Worm (Caenorhabditis elegans) whole organism, midembryonic: ENCODE results near the gene ptp-2.

Experiments
- T22C8.4 ChIP-seq: fragments of 200-800 bp; sonication (Bioruptor generic); IDR thresholded peaks from 2 replicates; pipeline ENCODE4 v1.3.6; 2022; ENCODE audit warnings: missing genetic modification characterization, missing compliant biosample characterization
- cog-1 ChIP-seq: sonication (generic microtip); optimal IDR thresholded peaks from 2 replicates; lab custom pipeline; 2016; ENCODE audit warnings: missing genetic modification characterization, missing compliant biosample characterization
- flt-1 ChIP-seq: fragments of 200-800 bp; sonication (Bioruptor generic); IDR thresholded peaks from 2 replicates; pipeline ENCODE4 v1.3.6; 2022; ENCODE audit warnings: missing genetic modification characterization, missing compliant biosample characterization
- klf-2 ChIP-seq: fragments of 200-800 bp; sonication (Bioruptor generic); conservative IDR thresholded peaks from 2 replicates; pipeline ENCODE4 v1.3.6; 2022; ENCODE audit warnings: missing genetic modification reagents, missing genetic modification characterization, missing compliant biosample characterization
- med-1 ChIP-seq: sonication (generic microtip); optimal IDR thresholded peaks from 2 replicates; lab custom pipeline; 2017; ENCODE audit warnings: missing genetic modification characterization, mild to moderate bottlenecking, missing compliant biosample characterization, antibody characterized with exemption, missing genetic modification reagents; ENCODE audit not compliant: insufficient read depth
- ref-1 ChIP-seq: fragments of 200-800 bp; sonication (Bioruptor generic); conservative IDR thresholded peaks from 2 replicates; pipeline ENCODE4 v1.3.6; 2022; ENCODE audit warnings: missing genetic modification reagents, missing genetic modification characterization, missing compliant biosample characterization
- tab-1 ChIP-seq: fragments of 200-800 bp; sonication (Bioruptor generic); IDR thresholded peaks from 2 replicates; pipeline ENCODE4 v1.3.6; 2022; ENCODE audit warnings: missing genetic modification characterization, missing compliant biosample characterization
- ztf-23 ChIP-seq: fragments of 200-800 bp; sonication (Bioruptor generic); IDR thresholded peaks from 2 replicates; pipeline ENCODE4 v1.3.6; 2022; ENCODE audit warnings: missing genetic modification reagents, missing genetic modification characterization, missing compliant biosample characterization
- ztf-29 ChIP-seq: fragments of 200-800 bp; sonication (Bioruptor generic); IDR thresholded peaks from 2 replicates; pipeline ENCODE4 v1.3.6; 2022; ENCODE audit warnings: missing genetic modification reagents, missing genetic modification characterization, missing compliant biosample characterization

Gene ptp-2

DNA sequence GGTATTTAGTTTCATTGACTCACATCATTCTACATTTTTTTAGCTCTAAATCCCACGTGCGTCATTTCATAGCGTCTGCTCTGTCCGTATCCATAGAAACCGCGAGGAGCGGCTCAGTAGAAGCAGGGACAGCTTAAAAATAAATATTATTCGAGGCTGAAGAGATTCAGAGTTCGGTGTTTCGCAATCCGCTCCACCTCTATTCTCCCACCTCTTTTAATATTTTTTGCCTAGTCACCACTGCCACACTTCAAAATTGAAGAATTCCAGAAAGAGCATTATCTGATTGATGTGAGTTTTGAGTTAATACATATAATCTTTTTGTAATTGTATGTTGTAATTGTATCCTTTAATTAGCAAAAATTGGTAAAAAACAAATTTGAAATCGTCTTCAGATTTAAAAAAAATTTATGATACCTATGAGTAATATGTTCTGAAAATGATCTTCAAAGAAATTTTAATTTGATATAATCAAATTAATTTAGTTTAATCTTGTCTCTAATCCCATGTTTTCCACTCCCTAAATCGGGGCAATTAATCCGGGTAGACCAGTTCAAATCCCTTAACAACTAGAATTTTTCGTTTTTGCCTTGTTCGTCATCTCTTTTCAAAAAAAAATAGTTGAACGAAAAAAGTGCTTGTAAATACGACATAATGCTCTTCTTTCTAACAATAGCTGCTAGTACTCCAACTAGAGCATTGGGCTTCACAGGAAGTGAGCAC, 28.9 kb upstream of the ptp-2 start:
- no peak for TF ChIP-seq ztf-23
- TF ChIP-seq ztf-29 (GFP tag; lab: Robert Waterston, UW): no peak
- no peak for TF ChIP-seq med-1 (GFP tag; lab: Kevin White, UChicago)
- no peak for TF ChIP-seq cog-1 (tag; lab: Kevin White, UChicago)
- TF ChIP-seq ref-1: no peak
- TF ChIP-seq flt-1: no peak
- TF ChIP-seq klf-2 (GFP tag; lab: Robert Waterston, UW): no peak
- TF ChIP-seq tab-1 (GFP tag; lab: Robert Waterston, UW): no peak
- no peak for TF ChIP-seq T22C8.4

DNA sequence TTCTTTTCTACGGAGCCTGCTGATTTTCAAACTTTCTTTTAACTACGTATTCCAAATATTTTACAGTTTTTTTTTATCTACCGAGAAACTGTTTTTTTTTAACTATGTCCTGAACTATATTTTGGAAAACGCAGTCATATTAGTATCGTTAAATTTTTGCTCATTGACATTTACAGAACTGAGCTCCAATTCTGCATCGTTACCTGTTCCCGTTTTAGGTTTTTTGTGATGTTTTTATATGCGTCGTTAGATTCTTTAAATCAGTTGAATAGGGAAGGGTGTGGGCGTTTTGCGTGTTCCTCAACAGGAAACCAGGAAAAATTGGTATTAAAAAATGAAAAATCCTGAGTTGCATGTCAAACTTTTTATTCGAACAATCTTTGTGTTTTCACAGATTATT, 25.6 kb upstream of the ptp-2 start:
- TF ChIP-seq klf-2 (GFP tag; lab: Robert Waterston, UW): no peak
- no peak for TF ChIP-seq T22C8.4
- no peak for TF ChIP-seq flt-1
- TF ChIP-seq cog-1 (tag; lab: Kevin White, UChicago): no peak
- no peak for TF ChIP-seq ref-1
- TF ChIP-seq med-1 (GFP tag; lab: Kevin White, UChicago): no peak
- no peak for TF ChIP-seq tab-1 (GFP tag; lab: Robert Waterston, UW)
- TF ChIP-seq ztf-29 (GFP tag; lab: Robert Waterston, UW): no peak
- no peak for TF ChIP-seq ztf-23

DNA sequence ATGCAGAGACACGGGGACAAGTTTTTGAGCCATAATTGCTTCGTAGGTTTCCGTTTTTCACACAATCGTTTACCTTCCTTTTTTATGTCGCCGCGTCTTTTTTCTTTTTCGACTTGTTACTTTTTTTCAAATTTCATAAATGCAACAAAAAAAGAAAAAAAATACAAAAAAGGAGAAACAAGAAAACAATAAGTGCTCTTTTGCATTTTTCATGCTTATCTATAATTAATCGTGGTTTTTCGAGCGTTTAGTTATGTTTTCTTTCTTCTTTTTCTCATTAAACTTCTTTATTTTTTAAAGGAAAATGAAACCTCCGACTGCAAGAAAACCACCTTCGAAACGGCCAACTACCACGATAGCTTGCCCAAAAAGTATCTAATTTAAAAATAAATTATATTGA, 22.6 kb upstream of the ptp-2 start, which contains the start of gene F59G1.4:
Gene F59G1.4, plus strand, starts transcription at position 301 of the 400 bp plus-strand sequence.
- TF ChIP-seq ztf-23: no peak
- no peak for TF ChIP-seq T22C8.4

DNA sequence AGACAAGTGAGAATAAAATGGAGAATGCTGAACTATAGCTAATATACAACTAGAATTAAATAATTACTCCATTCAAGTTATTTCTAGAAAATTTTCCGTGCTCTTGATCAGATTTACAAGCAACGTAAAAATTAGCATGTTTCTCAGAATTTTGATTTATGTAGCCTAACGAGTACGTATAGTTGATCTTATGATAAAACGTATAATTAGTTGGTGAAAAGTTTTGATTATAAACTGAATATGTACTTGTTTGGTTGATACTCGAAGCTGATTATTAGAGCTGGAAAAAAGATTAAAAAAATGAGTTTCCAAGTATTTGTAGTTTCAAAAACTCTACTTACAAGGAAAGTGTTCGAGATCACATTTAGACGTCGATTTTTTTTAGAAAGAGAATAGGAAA, 21.9 kb upstream of the ptp-2 start:
- TF ChIP-seq tab-1 (GFP tag; lab: Robert Waterston, UW) (no peak), klf-2 (GFP tag; lab: Robert Waterston, UW) (no peak), ztf-23 (no peak), ref-1 (no peak), T22C8.4 (no peak), flt-1 (no peak), med-1 (GFP tag; lab: Kevin White, UChicago) (no peak), cog-1 (tag; lab: Kevin White, UChicago) (no peak), ztf-29 (GFP tag; lab: Robert Waterston, UW) (no peak)

DNA sequence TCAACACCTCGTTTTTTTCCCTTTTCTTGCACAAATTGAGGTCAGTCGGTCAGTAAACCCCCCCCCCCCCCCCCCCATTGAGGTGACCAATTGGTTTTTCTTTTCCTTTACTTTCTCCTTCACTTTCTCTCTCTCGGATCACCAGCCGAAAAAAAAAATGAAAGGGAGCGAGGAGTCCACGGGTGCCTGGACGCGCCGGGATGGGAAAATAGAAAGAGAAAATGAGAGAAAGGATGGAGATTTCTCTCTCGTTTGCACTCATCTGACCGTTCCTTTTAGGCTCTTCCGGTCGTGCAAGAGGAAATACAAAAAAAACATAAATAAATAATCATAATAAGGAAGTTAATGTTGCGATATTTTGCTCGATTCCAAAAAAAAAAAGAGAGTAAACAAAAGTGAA, 19.4 kb upstream of the ptp-2 start:
- no peak for TF ChIP-seq cog-1 (tag; lab: Kevin White, UChicago)
- TF ChIP-seq ztf-23: no peak
- TF ChIP-seq tab-1 (GFP tag; lab: Robert Waterston, UW): no peak
- no peak for TF ChIP-seq ztf-29 (GFP tag; lab: Robert Waterston, UW)
- no peak for TF ChIP-seq T22C8.4
- TF ChIP-seq klf-2 (GFP tag; lab: Robert Waterston, UW): no peak
- TF ChIP-seq med-1 (GFP tag; lab: Kevin White, UChicago): no peak
- TF ChIP-seq flt-1: no peak
- no peak for TF ChIP-seq ref-1

DNA sequence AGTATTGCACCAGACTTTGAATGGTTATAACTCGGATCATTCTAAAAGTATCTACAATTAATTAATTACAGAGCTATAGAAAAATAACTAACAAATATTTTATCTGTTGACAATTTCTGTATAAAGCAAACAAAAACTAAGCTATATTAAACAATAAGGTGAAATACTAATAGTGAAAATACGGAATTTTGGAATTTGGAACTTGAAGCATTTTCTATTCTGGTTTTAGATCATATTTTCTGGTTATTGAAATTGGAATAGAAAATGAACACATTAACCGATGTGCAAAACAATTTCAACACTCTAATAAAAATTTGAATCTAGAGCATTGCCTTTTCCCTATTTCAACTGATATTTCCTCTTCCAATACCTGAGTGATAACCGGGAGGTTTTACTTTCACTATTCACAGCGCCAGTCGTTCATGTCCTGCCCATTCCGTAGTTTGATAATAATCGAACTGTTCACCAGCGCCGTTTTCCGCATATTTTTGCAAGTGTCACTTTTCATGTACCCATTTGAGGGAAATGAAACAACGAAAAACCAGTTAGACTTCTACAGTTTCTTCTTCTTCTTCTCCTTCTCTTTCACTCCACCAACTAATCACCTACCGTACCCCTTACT, 18.5 kb upstream of the ptp-2 start:
- TF ChIP-seq cog-1 (tag; lab: Kevin White, UChicago) (no peak), tab-1 (GFP tag; lab: Robert Waterston, UW) (no peak), T22C8.4 (no peak), med-1 (GFP tag; lab: Kevin White, UChicago) (no peak), flt-1 (no peak), ztf-23 (no peak), ztf-29 (GFP tag; lab: Robert Waterston, UW) (no peak), klf-2 (GFP tag; lab: Robert Waterston, UW) (no peak), ref-1 (no peak)

DNA sequence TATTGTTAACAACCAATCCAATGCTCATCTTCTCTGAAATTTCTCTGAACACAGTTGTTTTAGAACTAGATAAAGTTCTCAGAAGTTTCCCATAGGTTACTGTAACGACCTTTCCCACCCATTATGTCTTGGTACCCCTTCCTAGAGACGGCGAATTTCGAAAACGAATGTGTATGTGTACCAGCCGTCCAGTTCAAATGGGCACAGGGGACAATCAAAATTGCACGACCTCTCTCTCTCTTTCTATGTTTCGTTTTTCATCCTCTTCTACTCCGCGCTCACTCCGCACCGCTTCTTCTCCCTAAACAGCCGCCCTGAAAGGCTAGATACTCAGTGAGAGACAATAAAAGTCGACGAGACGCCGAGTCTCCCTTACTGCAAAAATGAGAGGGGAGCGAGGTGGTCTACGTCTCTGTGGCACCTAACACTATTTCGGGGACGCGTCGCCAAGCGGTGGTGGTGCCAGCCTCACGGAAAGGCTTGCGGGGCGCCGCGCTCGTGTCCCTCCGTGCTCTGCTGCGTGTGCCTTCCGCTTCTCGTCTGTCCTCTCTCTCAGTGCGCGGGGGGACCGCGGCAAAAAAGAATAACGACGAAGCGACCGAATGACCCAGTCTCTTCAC, 16.9 kb upstream of the ptp-2 start:
- TF ChIP-seq ztf-29 (GFP tag; lab: Robert Waterston, UW) (no peak), cog-1 (tag; lab: Kevin White, UChicago) (no peak), tab-1 (GFP tag; lab: Robert Waterston, UW) (no peak), T22C8.4 (no peak), flt-1 (no peak), klf-2 (GFP tag; lab: Robert Waterston, UW) (no peak), ref-1 (no peak), ztf-23 (no peak), med-1 (GFP tag; lab: Kevin White, UChicago) (no peak)

DNA sequence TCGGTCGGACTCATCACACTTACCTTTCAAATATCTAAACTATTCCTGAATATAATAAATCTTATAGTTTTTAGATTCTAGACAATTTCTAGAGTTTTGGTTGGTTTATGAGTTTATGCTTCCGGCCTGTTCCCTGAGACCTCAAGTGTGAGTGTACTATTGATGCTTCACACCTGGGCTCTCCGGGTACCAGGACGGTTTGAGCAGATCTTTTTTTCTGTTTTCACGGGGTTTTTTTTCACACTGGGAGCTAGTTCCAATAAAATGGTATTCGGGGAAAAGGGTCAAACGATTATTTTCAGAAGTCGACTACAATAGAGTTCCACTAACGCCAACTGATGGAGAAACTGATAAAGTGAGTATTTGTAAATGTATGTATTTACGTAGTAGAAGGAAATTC, 16.3 kb upstream of the ptp-2 start:
- no peak for TF ChIP-seq cog-1 (tag; lab: Kevin White, UChicago)
- no peak for TF ChIP-seq T22C8.4
- no peak for TF ChIP-seq klf-2 (GFP tag; lab: Robert Waterston, UW)
- TF ChIP-seq med-1 (GFP tag; lab: Kevin White, UChicago): no peak
- no peak for TF ChIP-seq ztf-23
- TF ChIP-seq flt-1: no peak
- TF ChIP-seq ref-1: no peak
- no peak for TF ChIP-seq ztf-29 (GFP tag; lab: Robert Waterston, UW)
- no peak for TF ChIP-seq tab-1 (GFP tag; lab: Robert Waterston, UW)

DNA sequence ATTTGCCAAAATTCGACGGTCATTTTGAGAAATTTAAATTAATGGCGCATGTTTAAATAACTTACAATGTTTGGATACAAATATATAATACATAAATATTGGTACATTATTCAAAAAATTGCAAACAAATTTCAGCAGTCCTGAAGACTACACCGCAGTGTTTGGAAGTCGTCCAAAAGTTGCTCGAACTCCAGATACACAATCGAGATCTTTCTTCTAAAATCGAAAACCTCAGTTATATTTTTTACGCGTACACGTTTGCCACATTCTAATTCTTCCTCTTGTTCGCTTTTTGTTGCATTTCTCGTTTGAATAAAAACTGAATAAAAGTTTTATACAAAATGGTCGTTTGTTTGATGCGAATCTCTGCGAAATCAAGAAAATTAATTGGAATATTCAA, 14.2 kb upstream of the ptp-2 start, which contains the start of gene tsp-18:
Gene tsp-18, plus strand, starts transcription at position 301 of the 400 bp plus-strand sequence.
- TF ChIP-seq ztf-29 (GFP tag; lab: Robert Waterston, UW) (no peak), klf-2 (GFP tag; lab: Robert Waterston, UW) (no peak), cog-1 (tag; lab: Kevin White, UChicago) (no peak), ztf-23 (no peak)
